Worm (Caenorhabditis elegans) whole organism, late embryonic: ENCODE results near the gene ZK228.13.
"Not testable (repeated sequence)": the region's sequence is repeated elsewhere in the genome, so short reads cannot be mapped to it uniquely, and the experiment has no call there.

Source experiments
- C08G9.2 ChIP-seq: sonication (generic microtip); optimal IDR thresholded peaks from 2 replicates; lab custom pipeline; 2016; ENCODE audit warnings: mild to moderate bottlenecking, missing genetic modification characterization, moderate library complexity, missing compliant biosample characterization
- F13H6.1 ChIP-seq: sonication (generic microtip); optimal IDR thresholded peaks from 2 replicates; lab custom pipeline; 2016; ENCODE audit warnings: missing genetic modification characterization, missing compliant biosample characterization
- K09A11.1 ChIP-seq: sonication (generic microtip); optimal IDR thresholded peaks from 2 replicates; lab custom pipeline; 2017; ENCODE audit warnings: antibody characterized with exemption, mild to moderate bottlenecking, missing genetic modification characterization, missing compliant biosample characterization; ENCODE audit not compliant: insufficient read depth
- T23F11.4 ChIP-seq: fragments of 200-800 bp; sonication (Bioruptor generic); optimal IDR thresholded peaks from 2 replicates; lab custom pipeline; 2018; ENCODE audit warnings: mild to moderate bottlenecking, missing genetic modification characterization, missing compliant biosample characterization
- Y22D7AL.16 ChIP-seq: sonication (generic microtip); optimal IDR thresholded peaks from 2 replicates; lab custom pipeline; 2016; ENCODE audit warnings: missing genetic modification characterization, missing compliant biosample characterization
- ama-1 ChIP-seq: fragments of 150-350 bp; optimal IDR thresholded peaks from 2 replicates; lab custom pipeline; 2014
- ceh-14 ChIP-seq: sonication (generic microtip); optimal IDR thresholded peaks from 2 replicates; lab custom pipeline; 2016; ENCODE audit warnings: missing genotype, missing genetic modification characterization, missing compliant biosample characterization
- ceh-18 ChIP-seq: sonication (generic microtip); optimal IDR thresholded peaks from 2 replicates; lab custom pipeline; 2016; ENCODE audit warnings: missing genetic modification characterization, missing compliant biosample characterization
- ceh-22 ChIP-seq: sonication (generic microtip); optimal IDR thresholded peaks from 2 replicates; lab custom pipeline; 2017; ENCODE audit warnings: missing biosample characterization, missing genetic modification characterization
- ceh-30 ChIP-seq: fragments of 150-350 bp; optimal IDR thresholded peaks from 2 replicates; lab custom pipeline; 2014; ENCODE audit warnings: missing biosample characterization, missing genetic modification characterization
- ceh-31 ChIP-seq: sonication (generic microtip); optimal IDR thresholded peaks from 2 replicates; lab custom pipeline; 2016; ENCODE audit warnings: missing genetic modification characterization, missing compliant biosample characterization
- ceh-45 ChIP-seq: fragments of 200-800 bp; sonication (Bioruptor generic); IDR thresholded peaks from 2 replicates; pipeline ENCODE4 v1.3.6; 2022; ENCODE audit warnings: missing genetic modification reagents, missing genetic modification characterization, missing compliant biosample characterization
- ceh-6 ChIP-seq: fragments of 200-800 bp; sonication (Bioruptor generic); optimal IDR thresholded peaks from 2 replicates; lab custom pipeline; 2018; ENCODE audit warnings: mild to moderate bottlenecking, missing genetic modification characterization, missing compliant biosample characterization
- che-1 ChIP-seq: sonication (generic microtip); optimal IDR thresholded peaks from 2 replicates; lab custom pipeline; 2016; ENCODE audit warnings: mild to moderate bottlenecking, missing genetic modification characterization, missing compliant biosample characterization
- dmd-4 ChIP-seq: sonication (generic microtip); optimal IDR thresholded peaks from 2 replicates; lab custom pipeline; 2016; ENCODE audit warnings: borderline replicate concordance, missing genetic modification characterization, missing compliant biosample characterization
- elt-2 ChIP-seq: sonication (generic microtip); optimal IDR thresholded peaks from 2 replicates; lab custom pipeline; 2016; ENCODE audit warnings: missing genetic modification reagents, missing genetic modification characterization, missing compliant biosample characterization
- elt-4 ChIP-seq: sonication (generic microtip); optimal IDR thresholded peaks from 2 replicates; lab custom pipeline; 2016; ENCODE audit warnings: missing genetic modification characterization, missing compliant biosample characterization
- ets-4 ChIP-seq: sonication (generic microtip); optimal IDR thresholded peaks from 2 replicates; lab custom pipeline; 2016; ENCODE audit warnings: missing genetic modification characterization, missing compliant biosample characterization
- eyg-1 ChIP-seq: sonication (generic microtip); optimal IDR thresholded peaks from 2 replicates; lab custom pipeline; 2016; ENCODE audit warnings: missing genotype, missing genetic modification characterization, missing compliant biosample characterization
- fkh-10 ChIP-seq: fragments of 150-350 bp; optimal IDR thresholded peaks from 2 replicates; lab custom pipeline; 2014; ENCODE audit warnings: missing biosample characterization, missing genetic modification reagents, missing genetic modification characterization
- hlh-13 ChIP-seq: fragments of 200-800 bp; sonication (Bioruptor generic); optimal IDR thresholded peaks from 2 replicates; lab custom pipeline; 2018; ENCODE audit warnings: mild to moderate bottlenecking, missing genetic modification characterization, missing compliant biosample characterization
- hlh-6 ChIP-seq: sonication (generic microtip); optimal IDR thresholded peaks from 2 replicates; lab custom pipeline; 2016; ENCODE audit warnings: missing genotype, missing genetic modification characterization, missing compliant biosample characterization
- hlh-8 ChIP-seq: sonication (generic microtip); optimal IDR thresholded peaks from 2 replicates; lab custom pipeline; 2016; ENCODE audit warnings: missing genotype, missing genetic modification characterization, missing compliant biosample characterization
- lin-11 ChIP-seq: fragments of 200-800 bp; sonication (Bioruptor generic); optimal IDR thresholded peaks from 2 replicates; lab custom pipeline; 2018; ENCODE audit warnings: mild to moderate bottlenecking, missing genetic modification characterization, missing compliant biosample characterization
- nfya-1 ChIP-seq: sonication (generic microtip); optimal IDR thresholded peaks from 2 replicates; lab custom pipeline; 2017; ENCODE audit warnings: missing genetic modification characterization, mild to moderate bottlenecking, missing compliant biosample characterization, antibody characterized with exemption, moderate library complexity
- nhr-232 ChIP-seq: sonication (generic microtip); optimal IDR thresholded peaks from 2 replicates; lab custom pipeline; 2016; ENCODE audit warnings: missing genetic modification characterization, missing compliant biosample characterization
- npax-4 ChIP-seq: sonication (generic microtip); optimal IDR thresholded peaks from 2 replicates; lab custom pipeline; 2016; ENCODE audit warnings: missing genetic modification characterization, missing compliant biosample characterization
- pag-3 ChIP-seq: sonication (generic microtip); optimal IDR thresholded peaks from 2 replicates; lab custom pipeline; 2016; ENCODE audit warnings: missing compliant biosample characterization, missing genetic modification characterization, borderline replicate concordance
- pha-2 ChIP-seq: sonication (generic microtip); optimal IDR thresholded peaks from 2 replicates; lab custom pipeline; 2017; ENCODE audit warnings: mild to moderate bottlenecking, missing genetic modification characterization, missing compliant biosample characterization
- pha-4 ChIP-seq: fragments of 150-350 bp; optimal IDR thresholded peaks from 2 replicates; lab custom pipeline; 2018; ENCODE audit warnings: missing biosample characterization, missing genetic modification reagents, missing genetic modification characterization
- pqm-1 ChIP-seq: sonication (generic microtip); optimal IDR thresholded peaks from 2 replicates; lab custom pipeline; 2016; ENCODE audit warnings: missing genetic modification characterization, missing compliant biosample characterization
- pros-1 ChIP-seq: fragments of 150-350 bp; optimal IDR thresholded peaks from 2 replicates; lab custom pipeline; 2014; ENCODE audit warnings: missing biosample characterization, missing genetic modification reagents, missing genetic modification characterization
- ref-2 ChIP-seq: sonication (generic microtip); optimal IDR thresholded peaks from 2 replicates; lab custom pipeline; 2016; ENCODE audit warnings: missing genetic modification characterization, missing compliant biosample characterization
- sdc-2 ChIP-seq: sonication (generic microtip); optimal IDR thresholded peaks from 2 replicates; lab custom pipeline; 2016; ENCODE audit warnings: missing genotype, missing genetic modification characterization, missing compliant biosample characterization
- sox-2 ChIP-seq: fragments of 200-800 bp; sonication (Bioruptor generic); IDR thresholded peaks from 2 replicates; pipeline ENCODE4 v1.3.6; 2022; ENCODE audit warnings: missing genetic modification reagents, missing genetic modification characterization, missing compliant biosample characterization
- sox-4 ChIP-seq: sonication (generic microtip); optimal IDR thresholded peaks from 2 replicates; lab custom pipeline; 2017; ENCODE audit warnings: mild to moderate bottlenecking, missing genetic modification characterization, inconsistent platforms, missing compliant biosample characterization
- tbx-2 ChIP-seq: sonication (generic microtip); optimal IDR thresholded peaks from 2 replicates; lab custom pipeline; 2016; ENCODE audit warnings: missing genetic modification characterization, missing compliant biosample characterization
- ttx-3 ChIP-seq: sonication (generic microtip); optimal IDR thresholded peaks from 2 replicates; lab custom pipeline; 2016; ENCODE audit warnings: missing genetic modification reagents, missing genetic modification characterization, missing compliant biosample characterization
- unc-3 ChIP-seq, 2 experiments: fragments of 200-800 bp in 1 of 2; sonication (Bioruptor generic) in 1 of 2; sonication (generic microtip) in 1 of 2; conservative IDR thresholded peaks in 1 of 2; optimal IDR thresholded peaks in 1 of 2; 2 replicates each; pipeline versions ENCODE4 v1.3.6 to Lab custom; 2016 to 2022; ENCODE audit warnings: missing compliant biosample characterization in 2 of 2, missing genetic modification characterization in 2 of 2, missing genetic modification reagents in 1 of 2
- unc-42 ChIP-seq: sonication (generic microtip); optimal IDR thresholded peaks from 2 replicates; lab custom pipeline; 2016; ENCODE audit warnings: missing genotype, missing genetic modification characterization, missing compliant biosample characterization
- ztf-16 ChIP-seq: sonication (generic microtip); optimal IDR thresholded peaks from 2 replicates; lab custom pipeline; 2017; ENCODE audit warnings: missing genetic modification characterization, missing compliant biosample characterization

Gene ZK228.13

DNA sequence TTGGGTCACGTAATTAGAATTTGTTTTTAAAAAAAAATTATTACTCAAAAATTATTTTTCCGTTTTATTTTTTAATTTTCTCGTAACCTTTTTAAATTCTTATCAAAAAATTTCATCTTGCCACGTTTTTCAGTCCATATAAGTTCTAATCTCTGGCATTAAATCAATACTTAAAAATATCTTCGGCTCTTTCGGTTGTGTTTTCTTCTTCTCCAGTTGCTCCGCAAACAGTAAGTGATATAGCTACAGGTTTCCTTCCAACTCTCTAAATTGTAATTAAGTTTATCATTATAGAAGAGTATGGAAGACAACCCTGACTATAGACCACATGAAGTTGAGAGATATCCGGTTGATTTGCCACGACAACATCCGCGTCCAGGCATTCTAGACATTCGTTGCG lies 23.9 kb downstream of the ZK228.13 start, which contains the start of gene ZK228.1:
Gene ZK228.1 (plus strand): TSS at position 301 of the 400 bp plus-strand sequence.
- TF ChIP-seq unc-3 (GFP tag; conservative IDR thresholded peaks at IDR 0.05; lab: Robert Waterston, UW) = no peak
- TF ChIP-seq unc-3 (tag; optimal IDR thresholded peaks at IDR 0.05; lab: Kevin White, UChicago) = no peak
- no peak for TF ChIP-seq unc-42 (tag; lab: Kevin White, UChicago)
- no peak for TF ChIP-seq pag-3 (tag; lab: Kevin White, UChicago)
- no peak for TF ChIP-seq elt-4 (tag; lab: Kevin White, UChicago)
- no peak for TF ChIP-seq fkh-10 (GFP tag; lab: Kevin White, UChicago)
- no peak for TF ChIP-seq pha-2
- no peak for TF ChIP-seq pha-4 (tag; lab: Kevin White, UChicago)
- no peak for TF ChIP-seq nhr-232 (tag; lab: Kevin White, UChicago)

DNA sequence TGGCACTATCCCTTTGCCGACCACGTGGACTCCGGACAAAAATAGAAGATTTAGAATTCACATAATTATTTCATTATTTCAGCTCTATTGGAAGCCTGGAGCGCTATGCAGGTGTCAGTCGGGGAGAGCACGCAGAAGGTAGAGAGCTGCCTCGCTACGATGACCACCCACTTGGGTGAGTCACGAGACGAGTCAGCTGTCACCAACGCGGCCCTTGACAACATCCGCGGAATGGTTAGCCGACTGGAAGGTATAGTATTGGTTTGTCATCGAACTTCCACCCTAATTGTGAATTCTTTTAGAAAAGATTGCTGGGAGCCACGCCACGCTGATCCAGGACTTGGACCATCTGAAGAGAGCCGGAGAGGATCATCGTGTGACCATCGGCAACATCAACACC lies 28.5 kb downstream of the ZK228.13 start, which contains the start of gene ZK262.9:
Gene ZK262.9 (plus strand): TSS at position 301 of the 400 bp plus-strand sequence.
- TF ChIP-seq pha-4 (tag; lab: Kevin White, UChicago); hlh-6; ceh-14 (tag; lab: Kevin White, UChicago): not testable (repeated sequence)

DNA sequence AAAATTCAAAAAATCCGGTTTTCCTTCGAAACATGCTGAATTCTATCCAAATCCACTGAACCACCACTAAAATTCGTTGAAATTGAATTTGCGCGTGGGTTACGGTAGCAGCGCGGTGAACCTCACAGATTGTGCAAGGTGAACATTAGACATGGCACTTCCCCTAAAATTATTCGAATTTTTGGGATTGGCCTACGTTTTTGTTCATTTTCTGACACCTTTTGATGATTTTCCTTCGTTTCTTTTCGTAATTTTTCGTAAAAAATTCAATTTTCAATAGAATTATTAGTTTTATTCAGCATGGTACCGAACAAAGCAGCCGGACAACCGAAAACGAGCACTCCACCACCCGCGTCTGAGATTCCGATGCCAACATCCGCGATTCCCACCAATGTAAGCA lies 29.9 kb downstream of the ZK228.13 start, which contains the start of gene ZK262.8:
Gene ZK262.8 (plus strand): TSS at position 301 of the 400 bp plus-strand sequence.
- TF ChIP-seq ttx-3 (tag; lab: Kevin White, UChicago) (no peak), che-1 (no peak), ceh-22 (tag; lab: Kevin White, UChicago) (no peak), hlh-6 (no peak), unc-42 (tag; lab: Kevin White, UChicago) (no peak), lin-11 (tag; lab: Kevin White, UChicago) (no peak), ref-2 (no peak), Y22D7AL.16 (tag; lab: Kevin White, UChicago) (no peak), hlh-8 (tag; lab: Kevin White, UChicago) (no peak), hlh-13 (GFP tag; lab: Kevin White, UChicago) (no peak), F13H6.1 (tag; lab: Kevin White, UChicago) (no peak), pqm-1 (no peak), pha-2 (no peak), C08G9.2 (tag; lab: Kevin White, UChicago) (no peak)

DNA sequence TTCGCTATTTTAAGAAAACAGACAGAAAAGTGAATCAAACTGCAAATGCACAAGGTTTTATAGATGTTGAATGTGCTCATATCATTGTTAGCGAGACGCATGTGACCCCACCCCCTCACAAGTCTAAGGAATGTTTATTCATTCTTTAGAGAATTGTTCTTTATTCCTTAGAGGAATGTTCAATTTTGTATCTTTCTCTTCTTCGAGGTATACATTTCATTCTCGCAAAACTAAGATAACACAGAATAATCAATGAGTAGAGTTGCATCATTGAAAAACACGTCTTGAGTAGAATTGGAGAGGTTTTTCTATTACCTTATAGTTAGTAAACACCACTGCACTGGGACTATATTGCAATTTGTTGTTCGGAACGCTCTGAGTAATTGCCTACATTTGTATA lies 33.0 kb downstream of the ZK228.13 start, which contains the start of gene ZK262.20:
Gene ZK262.20 (minus strand): TSS at position 101 of the 400 bp plus-strand sequence.
- TF ChIP-seq ceh-18 (tag; lab: Kevin White, UChicago) = no peak
- TF ChIP-seq ceh-14 (tag; lab: Kevin White, UChicago) = no peak
- TF ChIP-seq elt-4 (tag; lab: Kevin White, UChicago) = no peak
- no peak for TF ChIP-seq ztf-16 (tag; lab: Kevin White, UChicago)
- TF ChIP-seq tbx-2 (tag; lab: Kevin White, UChicago) = no peak
- no peak for TF ChIP-seq dmd-4
- TF ChIP-seq T23F11.4 = no peak
- TF ChIP-seq nfya-1 = no peak
- no peak for TF ChIP-seq pros-1 (tag; lab: Kevin White, UChicago)
- TF ChIP-seq elt-2 (tag; lab: Kevin White, UChicago) = no peak
- no peak for TF ChIP-seq ama-1
- TF ChIP-seq ceh-30 (tag; lab: Kevin White, UChicago) = no peak
- no peak for TF ChIP-seq pag-3 (tag; lab: Kevin White, UChicago)
- TF ChIP-seq ceh-31 (tag; lab: Kevin White, UChicago) = no peak
- TF ChIP-seq pqm-1 = no peak
- no peak for TF ChIP-seq nhr-232 (tag; lab: Kevin White, UChicago)
- no peak for TF ChIP-seq pha-2
- no peak for TF ChIP-seq sox-2
- no peak for TF ChIP-seq fkh-10 (GFP tag; lab: Kevin White, UChicago)
- no peak for TF ChIP-seq unc-3 (GFP tag; conservative IDR thresholded peaks at IDR 0.05; lab: Robert Waterston, UW)
- no peak for TF ChIP-seq unc-3 (tag; optimal IDR thresholded peaks at IDR 0.05; lab: Kevin White, UChicago)

DNA sequence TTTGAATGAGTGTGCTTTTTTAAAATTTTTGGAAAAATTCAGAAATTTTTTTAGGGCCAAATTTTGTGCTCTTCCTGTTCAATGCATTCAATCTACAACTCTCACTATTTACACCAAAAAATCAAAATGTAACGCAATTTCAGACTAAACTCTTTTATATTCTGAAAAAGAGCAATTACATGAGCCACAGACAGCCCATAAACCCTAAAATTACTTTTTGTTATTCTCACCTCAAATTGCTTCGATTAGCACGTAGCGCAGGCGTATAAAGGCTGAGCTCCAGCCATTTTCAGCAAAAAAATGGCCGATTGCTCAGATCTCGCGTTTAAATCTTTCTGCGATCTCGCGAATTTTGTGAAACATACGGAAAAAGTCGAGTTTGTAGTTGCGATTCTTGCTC lies 36.5 kb downstream of the ZK228.13 start, which contains the start of gene srw-82:
Gene srw-82 (plus strand): TSS at position 301 of the 400 bp plus-strand sequence.
- TF ChIP-seq sdc-2 (tag; lab: Kevin White, UChicago) (no peak), ceh-22 (tag; lab: Kevin White, UChicago) (no peak), npax-4 (no peak), eyg-1 (no peak), elt-4 (tag; lab: Kevin White, UChicago) (no peak), ceh-14 (tag; lab: Kevin White, UChicago) (no peak), sox-4 (tag; lab: Kevin White, UChicago) (no peak), che-1 (no peak), hlh-8 (tag; lab: Kevin White, UChicago) (no peak), ets-4 (tag; lab: Kevin White, UChicago) (no peak), pros-1 (tag; lab: Kevin White, UChicago) (no peak), ceh-45 (no peak), pha-2 (no peak), K09A11.1 (tag; lab: Kevin White, UChicago) (no peak), ceh-6 (GFP tag; lab: Kevin White, UChicago) (no peak)
- TF ChIP-seq, all 69 proteins: peak for 0
